Fruit fly (Drosophila melanogaster) whole organism, adult: ENCODE measurements around the gene CG31871.

Experiments used
- CG11617 ChIP-seq: fragments of 200-800 bp; sonication (Bioruptor generic); optimal IDR thresholded peaks from 2 replicates; lab custom pipeline; 2017; ENCODE audit warnings: mild to moderate bottlenecking, missing biosample characterization, missing genetic modification reagents, missing genetic modification characterization
- CG12768 ChIP-seq: fragments of 200-800 bp; sonication (Bioruptor generic); optimal IDR thresholded peaks from 2 replicates; lab custom pipeline; 2017; ENCODE audit warnings: missing biosample characterization, missing genetic modification characterization, mild to moderate bottlenecking, moderate library complexity, missing genetic modification reagents
- CG14711 ChIP-seq: fragments of 200-800 bp; sonication (Bioruptor generic); optimal IDR thresholded peaks from 2 replicates; lab custom pipeline; 2018; ENCODE audit warnings: missing biosample characterization, mild to moderate bottlenecking, missing genetic modification characterization, moderate library complexity
- CG1620 ChIP-seq: fragments of 200-800 bp; sonication (Bioruptor generic); optimal IDR thresholded peaks from 2 replicates; lab custom pipeline; 2016; ENCODE audit warnings: missing biosample characterization, missing genetic modification characterization
- CG33017 ChIP-seq: fragments of 200-800 bp; sonication (Bioruptor generic); optimal IDR thresholded peaks from 2 replicates; lab custom pipeline; 2018; ENCODE audit warnings: missing biosample characterization, mild to moderate bottlenecking, missing genetic modification characterization, moderate library complexity
- CG5204 ChIP-seq: fragments of 200-800 bp; sonication (Bioruptor generic); optimal IDR thresholded peaks from 2 replicates; lab custom pipeline; 2016; ENCODE audit warnings: missing biosample characterization, missing genetic modification characterization
- CG7045 ChIP-seq: fragments of 200-800 bp; sonication (Bioruptor generic); optimal IDR thresholded peaks from 2 replicates; lab custom pipeline; 2017; ENCODE audit warnings: missing biosample characterization, mild to moderate bottlenecking, missing genetic modification characterization
- CG7101 ChIP-seq: fragments of 200-800 bp; sonication (Bioruptor generic); optimal IDR thresholded peaks from 2 replicates; lab custom pipeline; 2018; ENCODE audit warnings: missing biosample characterization, mild to moderate bottlenecking, missing genetic modification characterization, moderate library complexity
- Clk ChIP-seq: fragments of 200-800 bp; sonication (Bioruptor generic); optimal IDR thresholded peaks from 2 replicates; lab custom pipeline; 2017; ENCODE audit warnings: missing biosample characterization, missing genetic modification characterization
- Crg-1 ChIP-seq: fragments of 200-800 bp; sonication (Bioruptor generic); optimal IDR thresholded peaks from 2 replicates; lab custom pipeline; 2016; ENCODE audit warnings: missing biosample characterization, missing genetic modification characterization
- Hr96 ChIP-seq: fragments of 200-800 bp; sonication (Bioruptor generic); optimal IDR thresholded peaks from 2 replicates; lab custom pipeline; 2016; ENCODE audit warnings: missing biosample characterization, missing genetic modification characterization
- Mnt ChIP-seq: fragments of 200-800 bp; sonication (Bioruptor generic); optimal IDR thresholded peaks from 2 replicates; lab custom pipeline; 2016; ENCODE audit warnings: missing biosample characterization, mild to moderate bottlenecking, missing genetic modification characterization
- bab1 ChIP-seq: fragments of 200-800 bp; sonication (Bioruptor generic); optimal IDR thresholded peaks from 3 replicates; lab custom pipeline; 2019; ENCODE audit warnings: missing biosample characterization, mild to moderate bottlenecking, missing genetic modification characterization, moderate library complexity
- cic ChIP-seq: fragments of 200-800 bp; sonication (Bioruptor generic); optimal IDR thresholded peaks from 2 replicates; lab custom pipeline; 2017; ENCODE audit warnings: missing biosample characterization, mild to moderate bottlenecking, missing genetic modification characterization, moderate library complexity
- cnc ChIP-seq, 2 experiments: fragments of >200 bp; optimal IDR thresholded peaks; 2 replicates each; lab custom pipeline; 2017
- kay ChIP-seq: fragments of 200-800 bp; sonication (Bioruptor generic); peaks from one replicate; lab custom pipeline; 2016; ENCODE audit warnings: missing biosample characterization, missing genetic modification characterization, borderline replicate concordance
- ovo ChIP-seq: fragments of 200-800 bp; sonication (Bioruptor generic); optimal IDR thresholded peaks from 2 replicates; lab custom pipeline; 2016; ENCODE audit warnings: missing biosample characterization, missing genetic modification characterization
- pad ChIP-seq: fragments of 200-800 bp; sonication (Bioruptor generic); optimal IDR thresholded peaks from 3 replicates; lab custom pipeline; 2017; ENCODE audit warnings: missing biosample characterization, missing genetic modification characterization, mild to moderate bottlenecking, moderate library complexity, missing genetic modification reagents
- tj ChIP-seq: fragments of 200-800 bp; sonication (Bioruptor generic); optimal IDR thresholded peaks from 3 replicates; lab custom pipeline; 2017; ENCODE audit warnings: missing biosample characterization, mild to moderate bottlenecking, missing genetic modification characterization, moderate library complexity
- toe ChIP-seq: fragments of 200-800 bp; sonication (Bioruptor generic); optimal IDR thresholded peaks from 2 replicates; lab custom pipeline; 2016; ENCODE audit warnings: missing biosample characterization, missing genetic modification characterization

The CG31871 gene

dm6 chr2L:10643671-10644070, 18.2 kb upstream of the CG31871 start, which contains the start of gene CG18284:
CG18284 (plus strand) TSS chr2L:10643971.
- TF ChIP-seq Clk (GFP tag; lab: Kevin White, UChicago) = no peak
- no peak for TF ChIP-seq Mnt (GFP tag; lab: Kevin White, UChicago)
- no peak for TF ChIP-seq CG14711 (tag; lab: Kevin White, UChicago)
- TF ChIP-seq CG33017 (tag; lab: Kevin White, UChicago) = no peak
- TF ChIP-seq CG7045 (GFP tag; lab: Kevin White, UChicago) = no peak
- TF ChIP-seq Crg-1 (GFP tag; lab: Kevin White, UChicago) = no peak
- TF ChIP-seq cic = no peak
- no peak for TF ChIP-seq cnc (optimal IDR thresholded peaks at IDR 0.05; lab: Kevin White, UChicago)
- TF ChIP-seq ovo (GFP tag; lab: Kevin White, UChicago) = no peak
- no peak for TF ChIP-seq bab1
- TF ChIP-seq CG11617 (GFP tag; lab: Kevin White, UChicago) = no peak
- TF ChIP-seq pad (GFP tag; lab: Kevin White, UChicago) = no peak
- no peak for TF ChIP-seq CG5204 (GFP tag; lab: Kevin White, UChicago)
- TF ChIP-seq CG1620 (GFP tag; lab: Kevin White, UChicago) = no peak
- TF ChIP-seq toe = no peak
- no peak for TF ChIP-seq tj
- no peak for TF ChIP-seq CG12768 (GFP tag; lab: Kevin White, UChicago)
- TF ChIP-seq kay (GFP tag; lab: Kevin White, UChicago) = no peak
- no peak for TF ChIP-seq Hr96 (GFP tag; lab: Kevin White, UChicago)

dm6 chr2L:10646115-10646514, 15.8 kb upstream of the CG31871 start, which contains the start of gene CG17097:
CG17097 (plus strand) TSS chr2L:10646415.
- no peak for TF ChIP-seq cnc (optimal IDR thresholded peaks at IDR 0.05; lab: Kevin White, UChicago)
- TF ChIP-seq bab1 = no peak
- no peak for TF ChIP-seq CG5204 (GFP tag; lab: Kevin White, UChicago)
- TF ChIP-seq Hr96 (GFP tag; lab: Kevin White, UChicago) = no peak

DNA sequence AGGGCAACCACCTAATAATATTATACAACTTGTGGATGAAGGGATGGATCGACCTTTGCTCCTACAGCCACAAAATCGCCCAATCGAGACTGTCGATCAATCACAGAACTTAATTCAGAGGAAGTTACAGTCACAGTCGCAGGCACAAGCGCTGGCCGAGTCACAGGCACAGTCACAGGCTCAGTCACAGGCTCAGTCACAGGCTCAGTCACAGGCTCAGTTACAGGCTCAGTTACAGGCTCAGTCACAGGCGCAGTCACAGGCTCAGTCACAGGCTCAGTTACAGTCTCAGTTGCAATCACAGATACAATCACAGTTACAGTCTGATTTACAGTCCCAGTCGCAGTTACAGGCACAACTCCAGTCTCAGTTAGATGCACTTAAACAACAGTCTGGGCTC, 15.2 kb upstream of the CG31871 start:
- TF ChIP-seq toe = no peak
- no peak for TF ChIP-seq CG14711 (tag; lab: Kevin White, UChicago)
- TF ChIP-seq CG7045 (GFP tag; lab: Kevin White, UChicago) = no peak
- TF ChIP-seq cnc (optimal IDR thresholded peaks at IDR 0.05; lab: Kevin White, UChicago) = no peak
- TF ChIP-seq CG7101 (tag; lab: Kevin White, UChicago) = no peak
- no peak for TF ChIP-seq tj
- TF ChIP-seq CG11617 (GFP tag; lab: Kevin White, UChicago) = no peak
- TF ChIP-seq Mnt (GFP tag; lab: Kevin White, UChicago) = no peak
- no peak for TF ChIP-seq Crg-1 (GFP tag; lab: Kevin White, UChicago)
- no peak for TF ChIP-seq Hr96 (GFP tag; lab: Kevin White, UChicago)
- no peak for TF ChIP-seq pad (GFP tag; lab: Kevin White, UChicago)
- TF ChIP-seq CG5204 (GFP tag; lab: Kevin White, UChicago) = no peak
- no peak for TF ChIP-seq cic

dm6 chr2L:10647720-10648349, 14.0 kb upstream of the CG31871 start:
- TF ChIP-seq CG33017 (tag; lab: Kevin White, UChicago) (no peak), pad (GFP tag; lab: Kevin White, UChicago) (no peak), tj (no peak), ovo (GFP tag; lab: Kevin White, UChicago) (no peak), Crg-1 (GFP tag; lab: Kevin White, UChicago) (no peak), CG7045 (GFP tag; lab: Kevin White, UChicago) (no peak), Hr96 (GFP tag; lab: Kevin White, UChicago) (no peak), kay (GFP tag; lab: Kevin White, UChicago) (no peak), CG12768 (GFP tag; lab: Kevin White, UChicago) (no peak), Clk (GFP tag; lab: Kevin White, UChicago) (no peak), toe (no peak), CG11617 (GFP tag; lab: Kevin White, UChicago) (no peak), cic (no peak), CG14711 (tag; lab: Kevin White, UChicago) (no peak), CG5204 (GFP tag; lab: Kevin White, UChicago) (no peak), bab1 (no peak), cnc (optimal IDR thresholded peaks at IDR 0.05; lab: Kevin White, UChicago) (no peak)

DNA sequence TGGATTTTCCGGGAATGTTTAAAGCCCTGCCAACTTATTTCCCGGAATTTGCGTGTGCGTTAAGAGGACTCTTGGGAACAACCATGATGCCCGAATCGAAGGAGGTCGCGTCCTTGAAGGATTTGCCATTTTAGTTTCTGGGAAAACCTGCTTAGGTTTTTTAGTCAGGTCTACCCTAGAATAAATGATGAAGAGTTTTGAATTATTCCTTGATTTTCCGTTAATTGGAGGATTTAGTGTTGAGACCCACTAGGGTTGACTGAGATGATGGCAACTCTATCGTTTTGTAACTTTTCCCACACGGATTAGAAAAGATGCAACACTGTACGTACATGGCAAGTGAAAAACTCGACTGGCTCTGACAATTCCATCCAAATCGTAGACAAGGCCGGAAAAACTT, 10.6 kb upstream of the CG31871 start, which contains the start of gene dbf:
TSS of gene dbf (plus strand) at position 301 of the 400 bp plus-strand sequence.
- TF ChIP-seq ovo (GFP tag; lab: Kevin White, UChicago) (no peak), CG11617 (GFP tag; lab: Kevin White, UChicago) (no peak), cnc (optimal IDR thresholded peaks at IDR 0.05; lab: Kevin White, UChicago) (no peak)

- no peak for TF ChIP-seq CG7101 (tag; lab: Kevin White, UChicago)
- TF ChIP-seq Hr96 (GFP tag; lab: Kevin White, UChicago) = no peak
- TF ChIP-seq cnc (optimal IDR thresholded peaks at IDR 0.05; lab: Kevin White, UChicago) = no peak
- TF ChIP-seq Clk (GFP tag; lab: Kevin White, UChicago) = no peak
- no peak for TF ChIP-seq Mnt (GFP tag; lab: Kevin White, UChicago)
- TF ChIP-seq cic = no peak
- TF ChIP-seq CG11617 (GFP tag; lab: Kevin White, UChicago) = no peak
- no peak for TF ChIP-seq tj
These were observed 7.4 kb upstream of the CG31871 start for dm6 chr2L:10654520-10654919.
